Fruit fly (Drosophila melanogaster) whole organism: ENCODE results near the gene Tmhs.

Source experiments
- CG8478 ChIP-seq: fragments of >200 bp; optimal IDR thresholded peaks from 2 replicates; lab custom pipeline; 2018; ENCODE audit warnings: inconsistent platforms
- Dll ChIP-seq: fragments of >200 bp; optimal IDR thresholded peaks from 2 replicates; lab custom pipeline; 2017
- psq ChIP-seq: fragments of >200 bp; optimal IDR thresholded peaks from 2 replicates; lab custom pipeline; 2017

dm6 chr3L:1866021-1866811, 19.2 kb upstream of the Tmhs start:
- peak; percentile 42 for TF ChIP-seq Dll
- TF ChIP-seq psq (lab: Kevin White, UChicago) = no peak
- no peak for TF ChIP-seq CG8478 (lab: Kevin White, UChicago)
